Fruit fly (Drosophila melanogaster) whole organism, pupa: ENCODE measurements around the gene mRpL22.

Source experiments
- CG10348 ChIP-seq: fragments of 200-800 bp; sonication (Bioruptor generic); IDR thresholded peaks from 2 replicates; pipeline ENCODE4 v1.3.6; 2022; ENCODE audit warnings: missing biosample characterization, missing genetic modification characterization
- CG12605 ChIP-seq: fragments of 200-800 bp; sonication (Bioruptor generic); IDR thresholded peaks from 2 replicates; pipeline ENCODE4 v1.3.6; 2022; ENCODE audit warnings: missing biosample characterization, missing genetic modification characterization
- CG13204 ChIP-seq: fragments of 200-800 bp; sonication (Bioruptor generic); optimal IDR thresholded peaks from 2 replicates; lab custom pipeline; 2018; ENCODE audit warnings: missing biosample characterization, mild to moderate bottlenecking, missing genetic modification characterization, moderate library complexity
- CG14655 ChIP-seq: fragments of 200-800 bp; sonication (Bioruptor generic); optimal IDR thresholded peaks from 3 replicates; lab custom pipeline; 2017; ENCODE audit warnings: mild to moderate bottlenecking, missing biosample characterization, missing genetic modification reagents, missing genetic modification characterization
- CG15710 ChIP-seq: fragments of 200-800 bp; sonication (Bioruptor generic); optimal IDR thresholded peaks from 2 replicates; lab custom pipeline; 2018; ENCODE audit warnings: missing biosample characterization, mild to moderate bottlenecking, missing genetic modification characterization, moderate library complexity
- CG17806 ChIP-seq: fragments of 200-800 bp; sonication (Bioruptor generic); optimal IDR thresholded peaks from 2 replicates; lab custom pipeline; 2018; ENCODE audit warnings: missing biosample characterization, mild to moderate bottlenecking, missing genetic modification characterization, moderate library complexity
- CG32121 ChIP-seq: fragments of 200-800 bp; sonication (Bioruptor generic); IDR thresholded peaks from 2 replicates; pipeline ENCODE4 v1.3.6; 2022; ENCODE audit warnings: missing biosample characterization, missing genetic modification characterization
- CG34367 ChIP-seq: fragments of 200-800 bp; sonication (Bioruptor generic); optimal IDR thresholded peaks from 2 replicates; lab custom pipeline; 2018; ENCODE audit warnings: missing biosample characterization, mild to moderate bottlenecking, missing genetic modification characterization
- CG4496 ChIP-seq: fragments of 200-800 bp; sonication (Bioruptor generic); IDR thresholded peaks from 3 replicates; pipeline ENCODE4 v1.3.6; 2022; ENCODE audit warnings: missing biosample characterization, missing genetic modification characterization
- CG8159 ChIP-seq: fragments of 200-800 bp; sonication (Bioruptor generic); optimal IDR thresholded peaks from 3 replicates; lab custom pipeline; 2018; ENCODE audit warnings: missing biosample characterization, mild to moderate bottlenecking, missing genetic modification characterization, moderate library complexity
- CG8301 ChIP-seq: fragments of 200-800 bp; sonication (Bioruptor generic); optimal IDR thresholded peaks from 2 replicates; lab custom pipeline; 2018; ENCODE audit warnings: missing biosample characterization, mild to moderate bottlenecking, missing genetic modification characterization
- CG9948 ChIP-seq: fragments of 200-800 bp; sonication (Bioruptor generic); optimal IDR thresholded peaks from 2 replicates; lab custom pipeline; 2018; ENCODE audit warnings: missing biosample characterization, mild to moderate bottlenecking, missing genetic modification characterization, moderate library complexity
- D1 ChIP-seq: fragments of 200-800 bp; sonication (Bioruptor generic); optimal IDR thresholded peaks from 2 replicates; lab custom pipeline; 2018; ENCODE audit warnings: missing biosample characterization, mild to moderate bottlenecking, missing genetic modification characterization, moderate library complexity
- EcR ChIP-seq: fragments of 200-800 bp; sonication (Bioruptor generic); optimal IDR thresholded peaks from 3 replicates; lab custom pipeline; 2019; ENCODE audit warnings: missing biosample characterization, missing genetic modification characterization, mild to moderate bottlenecking, moderate library complexity, missing genetic modification reagents
- Ets98B ChIP-seq: fragments of 200-800 bp; sonication (Bioruptor generic); IDR thresholded peaks from 2 replicates; pipeline ENCODE4 v1.3.6; 2022; ENCODE audit warnings: missing biosample characterization, missing genetic modification characterization
- Pif1A ChIP-seq: fragments of 200-800 bp; sonication (Bioruptor generic); optimal IDR thresholded peaks from 3 replicates; lab custom pipeline; 2016; ENCODE audit warnings: missing biosample characterization, missing genetic modification characterization
- Pif1B ChIP-seq: fragments of 200-800 bp; sonication (Bioruptor generic); optimal IDR thresholded peaks from 3 replicates; lab custom pipeline; 2016; ENCODE audit warnings: missing biosample characterization, missing genetic modification characterization
- Snoo ChIP-seq: fragments of 200-800 bp; sonication (Bioruptor generic); optimal IDR thresholded peaks from 3 replicates; lab custom pipeline; 2017; ENCODE audit warnings: missing biosample characterization, mild to moderate bottlenecking, missing genetic modification characterization, inconsistent platforms
- fd96Ca ChIP-seq: fragments of 200-800 bp; sonication (Bioruptor generic); IDR thresholded peaks from 3 replicates; pipeline ENCODE4 v1.3.6; 2022; ENCODE audit warnings: missing biosample characterization, missing genetic modification characterization
- gl ChIP-seq: fragments of 200-800 bp; sonication (Bioruptor generic); optimal IDR thresholded peaks from 2 replicates; lab custom pipeline; 2018; ENCODE audit warnings: missing biosample characterization, mild to moderate bottlenecking, missing genetic modification characterization
- rn ChIP-seq: fragments of 200-800 bp; sonication (Bioruptor generic); IDR thresholded peaks from 2 replicates; pipeline ENCODE4 v1.3.6; 2022; ENCODE audit warnings: missing biosample characterization, missing genetic modification characterization

The mRpL22 gene

DNA sequence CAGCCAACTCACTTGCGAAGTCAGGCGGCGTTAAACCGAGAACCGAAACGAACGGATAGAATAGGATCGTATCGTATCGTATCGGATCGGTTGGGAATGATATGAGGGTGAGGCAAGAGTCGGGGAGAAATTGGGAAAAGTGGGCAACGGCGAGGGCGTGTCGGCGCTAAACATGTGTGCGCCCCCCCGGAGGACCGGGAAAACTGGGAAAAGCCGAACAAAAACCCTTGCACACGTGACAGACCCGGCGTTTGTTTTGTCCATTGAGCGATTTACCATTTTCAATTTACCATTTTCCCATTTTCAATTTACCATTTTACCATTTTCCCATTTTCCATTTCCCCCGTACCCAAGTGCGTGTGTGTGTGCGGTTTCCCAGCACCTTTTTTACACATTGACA, 8.7 kb upstream of the mRpL22 start:
- TF ChIP-seq CG17806 (tag; lab: Kevin White, UChicago) (no peak), Pif1A (GFP tag; lab: Kevin White, UChicago) (no peak), D1 (tag; lab: Kevin White, UChicago) (no peak), CG12605 (GFP tag; lab: Robert Waterston, UW) (no peak), Snoo (tag; lab: Kevin White, UChicago) (no peak), CG8159 (tag; lab: Kevin White, UChicago) (no peak), CG34367 (no peak), CG15710 (tag; lab: Kevin White, UChicago) (no peak), CG10348 (GFP tag; lab: Robert Waterston, UW) (no peak), fd96Ca (GFP tag; lab: Robert Waterston, UW) (no peak)

DNA sequence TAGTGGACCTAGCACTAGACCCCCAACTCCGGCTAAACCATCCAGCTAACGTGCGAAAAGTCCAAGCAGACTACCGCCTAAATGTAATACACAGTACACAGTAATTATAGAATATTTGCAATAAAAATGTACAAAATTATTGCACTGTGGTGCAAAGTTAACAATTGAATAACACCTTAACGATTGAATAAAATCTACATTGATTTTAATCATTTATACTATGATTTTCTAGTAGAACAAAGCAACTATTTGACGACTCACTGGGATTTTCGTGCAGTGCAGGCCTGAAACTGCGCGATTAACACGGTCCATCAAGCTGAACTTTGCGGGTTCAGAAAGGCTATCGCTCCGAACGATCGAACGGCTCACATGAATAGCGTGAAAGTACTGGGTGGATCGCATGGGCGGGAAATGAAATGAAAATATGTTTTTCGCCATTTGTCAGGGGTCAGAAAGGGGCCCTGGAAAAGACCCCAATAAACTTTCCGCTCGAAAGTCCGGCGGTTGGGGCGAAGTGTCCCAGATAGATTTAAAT, 5.5 kb upstream of the mRpL22 start:
- TF ChIP-seq CG14655 (GFP tag; lab: Kevin White, UChicago) (peak; percentile 56), EcR (GFP tag; lab: Kevin White, UChicago) (no peak), CG9948 (peak; percentile 12), rn (no peak), CG17806 (tag; lab: Kevin White, UChicago) (peak; percentile 12), CG8159 (tag; lab: Kevin White, UChicago) (peak; percentile 32), CG8301 (tag; lab: Kevin White, UChicago) (peak; percentile 36), Pif1A (GFP tag; lab: Kevin White, UChicago) (peak; percentile 21)

DNA sequence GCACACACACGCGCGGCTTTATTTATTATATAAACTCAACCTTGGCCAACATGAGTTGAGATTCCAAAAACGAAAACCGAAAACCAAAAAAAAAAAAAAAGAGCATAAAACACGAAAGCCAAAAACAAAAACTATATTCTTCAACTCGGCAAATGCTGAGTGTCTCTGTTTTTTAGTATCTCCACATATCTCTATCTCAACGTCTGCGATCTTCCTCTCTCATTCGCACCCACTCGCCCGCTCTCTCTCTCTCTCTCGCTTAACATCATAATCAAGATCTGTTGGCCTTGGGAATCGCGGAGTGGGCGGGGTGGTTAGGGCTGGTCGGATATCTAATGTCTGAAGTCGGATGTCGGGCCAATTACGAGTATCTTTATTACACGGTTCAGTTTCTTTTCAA, 3.5 kb upstream of the mRpL22 start:
- TF ChIP-seq CG13204 (GFP tag; lab: Kevin White, UChicago) (no peak), CG4496 (GFP tag; lab: Robert Waterston, UW) (0 out of 3 replicates have a peak, but pooled peaks have one; percentile 34), CG9948 (no peak), Snoo (tag; lab: Kevin White, UChicago) (no peak), CG14655 (GFP tag; lab: Kevin White, UChicago) (no peak), CG34367 (no peak)

DNA sequence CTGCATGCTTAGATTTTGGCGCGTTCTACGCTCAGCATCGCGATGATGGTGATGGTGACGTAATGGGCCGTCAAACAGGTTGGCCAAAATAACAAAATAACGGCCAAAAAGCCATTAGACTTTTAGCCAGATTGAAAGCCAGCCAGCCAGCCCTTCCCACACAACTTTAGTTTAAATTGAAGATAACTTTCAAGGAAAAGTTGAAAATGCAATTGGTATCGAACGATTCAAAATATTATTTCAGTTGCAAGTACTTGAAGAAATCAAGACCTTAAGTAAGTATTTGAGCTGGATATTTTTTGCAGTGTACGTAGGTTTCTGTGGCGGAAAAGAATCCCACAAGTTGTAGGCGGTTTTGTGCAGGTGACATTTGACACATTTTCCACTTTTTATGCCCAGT, 2.7 kb upstream of the mRpL22 start:
- TF ChIP-seq Pif1B (GFP tag; lab: Kevin White, UChicago) = no peak
- no peak for TF ChIP-seq rn
- peak; percentile 59; the same call in 2 of the 3 replicates for TF ChIP-seq fd96Ca (GFP tag; lab: Robert Waterston, UW)
- TF ChIP-seq CG8159 (tag; lab: Kevin White, UChicago) = no peak
- no peak for TF ChIP-seq CG13204 (GFP tag; lab: Kevin White, UChicago)
- TF ChIP-seq EcR (GFP tag; lab: Kevin White, UChicago) = no peak
- 0 out of 2 replicates have a peak, but pooled peaks have one; percentile 44 for TF ChIP-seq CG12605 (GFP tag; lab: Robert Waterston, UW)
- peak; percentile 60 for TF ChIP-seq CG32121 (GFP tag; lab: Robert Waterston, UW)
- 0 out of 3 replicates have a peak, but pooled peaks have one; percentile 31 for TF ChIP-seq CG4496 (GFP tag; lab: Robert Waterston, UW)
- TF ChIP-seq CG34367 = no peak
- TF ChIP-seq Ets98B = peak; percentile 53
- TF ChIP-seq CG8301 (tag; lab: Kevin White, UChicago) = no peak
- TF ChIP-seq CG15710 (tag; lab: Kevin White, UChicago) = no peak
- TF ChIP-seq CG10348 (GFP tag; lab: Robert Waterston, UW) = no peak

DNA sequence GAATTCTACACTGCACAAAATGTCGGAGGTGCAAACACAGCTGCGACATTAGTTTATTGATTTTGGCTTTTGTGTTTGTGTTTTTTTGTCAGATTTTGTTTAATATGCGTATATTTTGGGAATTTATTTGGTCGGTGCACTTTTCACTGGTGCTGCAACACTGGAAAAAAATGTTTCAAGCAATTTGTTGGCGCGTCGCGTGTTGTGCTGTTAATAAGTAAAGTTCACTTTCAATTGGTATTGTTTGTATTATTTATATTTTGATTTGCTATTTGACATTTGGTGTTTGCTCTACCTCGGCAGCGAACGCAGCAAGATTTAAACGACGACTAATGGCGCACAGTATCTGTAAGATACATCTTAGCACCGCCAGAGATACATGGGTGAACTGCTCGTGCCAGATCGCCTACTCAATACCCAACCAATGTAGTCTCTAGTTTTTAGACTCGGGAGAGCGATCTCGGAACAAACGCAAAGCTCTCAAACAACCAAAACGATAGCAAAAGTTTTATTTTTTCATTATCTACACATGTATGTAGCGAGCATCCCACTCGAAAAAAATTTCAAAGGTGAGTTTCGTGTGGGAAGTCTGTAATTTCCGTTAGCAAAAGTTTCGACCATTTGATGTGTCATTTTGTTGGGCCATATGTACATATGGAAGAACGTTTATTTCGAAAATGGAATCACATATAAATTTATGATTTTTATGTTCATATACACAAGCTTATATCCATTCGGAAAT, 1.4 kb upstream of the mRpL22 start:
- no peak for TF ChIP-seq D1 (tag; lab: Kevin White, UChicago)
- TF ChIP-seq EcR (GFP tag; lab: Kevin White, UChicago) = no peak
- TF ChIP-seq CG17806 (tag; lab: Kevin White, UChicago) = peak; percentile 30
- peak; percentile 19 for TF ChIP-seq CG8159 (tag; lab: Kevin White, UChicago)
- TF ChIP-seq CG10348 (GFP tag; lab: Robert Waterston, UW) = no peak
- peak; percentile 12 for TF ChIP-seq CG9948
- no peak for TF ChIP-seq Pif1B (GFP tag; lab: Kevin White, UChicago)
- TF ChIP-seq CG34367 = no peak
- peak; percentile 56 for TF ChIP-seq Pif1A (GFP tag; lab: Kevin White, UChicago)
- no peak for TF ChIP-seq gl (tag; lab: Kevin White, UChicago)
- TF ChIP-seq CG12605 (GFP tag; lab: Robert Waterston, UW) = peak; percentile 14; the same call in 1 of the 2 replicates
- peak; percentile 66 for TF ChIP-seq Ets98B
- TF ChIP-seq CG4496 (GFP tag; lab: Robert Waterston, UW) = peak; percentile 80
- TF ChIP-seq CG14655 (GFP tag; lab: Kevin White, UChicago) = no peak
- TF ChIP-seq Snoo (tag; lab: Kevin White, UChicago) = no peak
- TF ChIP-seq CG8301 (tag; lab: Kevin White, UChicago) = peak; percentile 46
- TF ChIP-seq CG13204 (GFP tag; lab: Kevin White, UChicago) = no peak
- TF ChIP-seq fd96Ca (GFP tag; lab: Robert Waterston, UW) = peak; percentile 79
- TF ChIP-seq CG15710 (tag; lab: Kevin White, UChicago) = no peak
- TF ChIP-seq rn = no peak
- peak; percentile 74 for TF ChIP-seq CG32121 (GFP tag; lab: Robert Waterston, UW)
